Fruit fly (Drosophila melanogaster) whole organism, embryonic: ENCODE data around the gene mof.

Experiments
- ATbp ChIP-seq: fragments of 200-800 bp; sonication (Bioruptor generic); optimal IDR thresholded peaks from 2 replicates; lab custom pipeline; 2017; ENCODE audit warnings: missing biosample characterization, mild to moderate bottlenecking, missing genetic modification characterization, missing genetic modification reagents
- Atf6 ChIP-seq: fragments of 200-800 bp; sonication (Bioruptor generic); IDR thresholded peaks from 2 replicates; pipeline ENCODE4 v1.3.6; 2022; ENCODE audit warnings: missing biosample characterization, missing genetic modification characterization
- CG10959 ChIP-seq: fragments of 200-800 bp; sonication (Bioruptor generic); IDR thresholded peaks from 2 replicates; pipeline ENCODE4 v1.3.6; 2022; ENCODE audit warnings: missing biosample characterization, missing genetic modification characterization
- CG12071 ChIP-seq: fragments of 200-800 bp; sonication (Bioruptor generic); optimal IDR thresholded peaks from 3 replicates; lab custom pipeline; 2018; ENCODE audit warnings: missing biosample characterization, mild to moderate bottlenecking, missing genetic modification characterization
- CG12155 ChIP-seq: fragments of 200-800 bp; sonication (Bioruptor generic); optimal IDR thresholded peaks from 3 replicates; lab custom pipeline; 2016; ENCODE audit warnings: missing biosample characterization, missing genetic modification characterization
- CG13123 ChIP-seq: fragments of 200-800 bp; sonication (Bioruptor generic); optimal IDR thresholded peaks from 2 replicates; lab custom pipeline; 2016; ENCODE audit warnings: missing biosample characterization, missing genetic modification characterization
- CG14860 ChIP-seq: fragments of 200-800 bp; sonication (Bioruptor generic); IDR thresholded peaks from 3 replicates; pipeline ENCODE4 v1.3.6; 2022; ENCODE audit warnings: missing biosample characterization, missing genetic modification characterization; ENCODE audit not compliant: partially characterized antibody
- CG1647 ChIP-seq: fragments of 200-800 bp; sonication (Bioruptor generic); optimal IDR thresholded peaks from 3 replicates; lab custom pipeline; 2016; ENCODE audit warnings: missing biosample characterization, missing genetic modification characterization
- CG18011 ChIP-seq: fragments of 200-800 bp; sonication (Bioruptor generic); optimal IDR thresholded peaks from 2 replicates; lab custom pipeline; 2017; ENCODE audit warnings: missing biosample characterization, missing genetic modification characterization, mild to moderate bottlenecking, moderate library complexity, missing genotype
- CG18262 ChIP-seq: fragments of 200-800 bp; optimal IDR thresholded peaks from 3 replicates; lab custom pipeline; 2019; ENCODE audit warnings: missing biosample characterization, mild to moderate bottlenecking, missing genetic modification characterization, moderate library complexity
- CG18599 ChIP-seq: fragments of 200-800 bp; sonication (Bioruptor generic); optimal IDR thresholded peaks from 3 replicates; lab custom pipeline; 2017; ENCODE audit warnings: missing biosample characterization, missing genetic modification characterization, mild to moderate bottlenecking, moderate library complexity, missing genetic modification reagents
- CG31224 ChIP-seq: fragments of 200-800 bp; sonication (Bioruptor generic); IDR thresholded peaks from 2 replicates; pipeline ENCODE4 v1.3.6; 2022; ENCODE audit warnings: missing biosample characterization, missing genetic modification characterization
- CG32767 ChIP-seq: fragments of 200-800 bp; sonication (Bioruptor generic); IDR thresholded peaks from 2 replicates; pipeline ENCODE4 v1.3.6; 2022; ENCODE audit warnings: missing biosample characterization, missing genetic modification characterization
- CG33213 ChIP-seq: fragments of 200-800 bp; sonication (Bioruptor generic); optimal IDR thresholded peaks from 3 replicates; lab custom pipeline; 2016; ENCODE audit warnings: missing biosample characterization, missing genetic modification characterization
- CG34224 ChIP-seq: fragments of 200-800 bp; sonication (Bioruptor generic); IDR thresholded peaks from 3 replicates; pipeline ENCODE4 v1.3.6; 2022; ENCODE audit warnings: missing biosample characterization, missing genetic modification characterization; ENCODE audit not compliant: partially characterized antibody
- CG3847 ChIP-seq: fragments of 200-800 bp; sonication (Bioruptor generic); IDR thresholded peaks from 2 replicates; pipeline ENCODE4 v1.3.6; 2022; ENCODE audit warnings: missing biosample characterization, missing genetic modification characterization
- CG43689 ChIP-seq: fragments of 200-800 bp; sonication (Bioruptor generic); IDR thresholded peaks from 2 replicates; pipeline ENCODE4 v1.3.6; 2022; ENCODE audit warnings: missing biosample characterization, missing genetic modification characterization
- CG5245 ChIP-seq: fragments of 200-800 bp; sonication (Bioruptor generic); optimal IDR thresholded peaks from 3 replicates; lab custom pipeline; 2016; ENCODE audit warnings: missing biosample characterization, missing genetic modification characterization
- CG7963 ChIP-seq: fragments of 200-800 bp; sonication (Bioruptor generic); IDR thresholded peaks from 3 replicates; pipeline ENCODE4 v1.3.6; 2022; ENCODE audit warnings: missing biosample characterization, missing genetic modification characterization; ENCODE audit not compliant: partially characterized antibody
- Hey ChIP-seq: fragments of 200-800 bp; sonication (Bioruptor generic); optimal IDR thresholded peaks from 3 replicates; lab custom pipeline; 2018; ENCODE audit warnings: missing biosample characterization, mild to moderate bottlenecking, missing genetic modification characterization
- Meics ChIP-seq: fragments of 200-800 bp; sonication (Bioruptor generic); optimal IDR thresholded peaks from 2 replicates; lab custom pipeline; 2017; ENCODE audit warnings: missing biosample characterization, mild to moderate bottlenecking, missing genetic modification characterization
- NfI ChIP-seq: fragments of 200-800 bp; sonication (Bioruptor generic); optimal IDR thresholded peaks from 3 replicates; lab custom pipeline; 2018; ENCODE audit warnings: missing biosample characterization, mild to moderate bottlenecking, missing genetic modification characterization, moderate library complexity
- Poxn ChIP-seq: fragments of 200-800 bp; sonication (Bioruptor generic); IDR thresholded peaks from 2 replicates; pipeline ENCODE4 v1.3.6; 2022; ENCODE audit warnings: missing biosample characterization, missing genetic modification characterization
- Sox100B ChIP-seq: fragments of 200-800 bp; sonication (Bioruptor generic); optimal IDR thresholded peaks from 3 replicates; lab custom pipeline; 2018; ENCODE audit warnings: missing biosample characterization, mild to moderate bottlenecking, missing genetic modification characterization
- Sry-β ChIP-seq: fragments of 200-800 bp; sonication (Bioruptor generic); optimal IDR thresholded peaks from 2 replicates; lab custom pipeline; 2018; ENCODE audit warnings: missing biosample characterization, mild to moderate bottlenecking, missing genetic modification characterization, moderate library complexity
- al ChIP-seq: fragments of 200-800 bp; sonication (Bioruptor generic); IDR thresholded peaks from 2 replicates; pipeline ENCODE4 v1.3.6; 2022; ENCODE audit warnings: missing biosample characterization, missing genetic modification characterization
- ash1 ChIP-seq: fragments of 200-800 bp; sonication (Bioruptor generic); optimal IDR thresholded peaks from 2 replicates; lab custom pipeline; 2018; ENCODE audit warnings: missing biosample characterization, mild to moderate bottlenecking, missing genetic modification characterization
- bowl ChIP-seq: fragments of 200-800 bp; sonication (Bioruptor generic); IDR thresholded peaks from 2 replicates; pipeline ENCODE4 v1.3.6; 2022; ENCODE audit warnings: missing biosample characterization, missing genetic modification characterization
- cato ChIP-seq: fragments of 200-800 bp; sonication (Bioruptor generic); optimal IDR thresholded peaks from 2 replicates; lab custom pipeline; 2016; ENCODE audit warnings: missing biosample characterization, missing genetic modification characterization, borderline replicate concordance
- cwo ChIP-seq: fragments of 200-800 bp; sonication (Bioruptor generic); optimal IDR thresholded peaks from 3 replicates; lab custom pipeline; 2017; ENCODE audit warnings: missing biosample characterization, missing genetic modification characterization, mild to moderate bottlenecking, moderate library complexity, missing genetic modification reagents
- dati ChIP-seq: fragments of 200-800 bp; sonication (Bioruptor generic); IDR thresholded peaks from 2 replicates; pipeline ENCODE4 v1.3.6; 2022; ENCODE audit warnings: missing biosample characterization, missing genetic modification characterization
- disco-r ChIP-seq: fragments of 200-800 bp; sonication (Bioruptor generic); optimal IDR thresholded peaks from 2 replicates; lab custom pipeline; 2016; ENCODE audit warnings: missing biosample characterization, missing genetic modification characterization
- dmrt99B ChIP-seq: fragments of 200-800 bp; sonication (Bioruptor generic); optimal IDR thresholded peaks from 2 replicates; lab custom pipeline; 2018; ENCODE audit warnings: missing biosample characterization, mild to moderate bottlenecking, missing genetic modification characterization, moderate library complexity
- dysf ChIP-seq: fragments of 200-800 bp; sonication (Bioruptor generic); IDR thresholded peaks from 3 replicates; pipeline ENCODE4 v1.3.6; 2022; ENCODE audit warnings: missing biosample characterization, missing genetic modification characterization
- fd3F ChIP-seq: fragments of 200-800 bp; sonication (Bioruptor generic); optimal IDR thresholded peaks from 2 replicates; lab custom pipeline; 2018; ENCODE audit warnings: missing biosample characterization, mild to moderate bottlenecking, missing genetic modification characterization, moderate library complexity
- gcm2 ChIP-seq: fragments of 200-800 bp; sonication (Bioruptor generic); optimal IDR thresholded peaks from 2 replicates; lab custom pipeline; 2016; ENCODE audit warnings: missing biosample characterization, missing genetic modification characterization
- grn ChIP-seq: fragments of 200-800 bp; sonication (Bioruptor generic); optimal IDR thresholded peaks from 3 replicates; lab custom pipeline; 2017; ENCODE audit warnings: missing biosample characterization, missing genetic modification characterization
- hth ChIP-seq: fragments of >200 bp; optimal IDR thresholded peaks from 2 replicates; lab custom pipeline; 2017; ENCODE audit warnings: inconsistent platforms
- jumu ChIP-seq: fragments of 200-800 bp; sonication (Bioruptor generic); optimal IDR thresholded peaks from 3 replicates; lab custom pipeline; 2016; ENCODE audit warnings: missing biosample characterization, missing genetic modification characterization
- lab ChIP-seq: fragments of 200-800 bp; sonication (Bioruptor generic); optimal IDR thresholded peaks from 3 replicates; lab custom pipeline; 2017; ENCODE audit warnings: missing biosample characterization, missing genetic modification characterization, mild to moderate bottlenecking, moderate library complexity, missing genetic modification reagents
- luna ChIP-seq: fragments of 200-800 bp; sonication (Bioruptor generic); optimal IDR thresholded peaks from 2 replicates; lab custom pipeline; 2016; ENCODE audit warnings: missing biosample characterization, missing genetic modification characterization
- mirr ChIP-seq: fragments of 200-800 bp; sonication (Bioruptor generic); optimal IDR thresholded peaks from 3 replicates; lab custom pipeline; 2018; ENCODE audit warnings: missing biosample characterization, mild to moderate bottlenecking, missing genetic modification characterization
- nmo ChIP-seq: fragments of 200-800 bp; sonication (Bioruptor generic); optimal IDR thresholded peaks from 2 replicates; lab custom pipeline; 2018; ENCODE audit warnings: missing biosample characterization, mild to moderate bottlenecking, missing genetic modification characterization, moderate library complexity
- nom ChIP-seq: fragments of 200-800 bp; sonication (Bioruptor generic); optimal IDR thresholded peaks from 2 replicates; lab custom pipeline; 2017; ENCODE audit warnings: missing biosample characterization, missing genetic modification characterization, mild to moderate bottlenecking, moderate library complexity, missing genetic modification reagents
- pan ChIP-seq, 4 experiments: fragments of >200 bp in 3 of 4; fragments of 200-800 bp in 1 of 4; sonication (Bioruptor generic) in 1 of 4; optimal IDR thresholded peaks in 3 of 4; IDR thresholded peaks in 1 of 4; 2 replicates each; pipeline versions ENCODE4 v1.3.6 to Lab custom; 2017 to 2022; ENCODE audit warnings: missing biosample characterization in 2 of 4, missing genetic modification characterization in 2 of 4, mixed read lengths in 1 of 4
- pzg ChIP-seq: fragments of 200-800 bp; sonication (Bioruptor generic); optimal IDR thresholded peaks from 3 replicates; lab custom pipeline; 2018; ENCODE audit warnings: missing biosample characterization, mild to moderate bottlenecking, missing genetic modification characterization, moderate library complexity
- row ChIP-seq: fragments of 200-800 bp; sonication (Bioruptor generic); IDR thresholded peaks from 3 replicates; pipeline ENCODE4 v1.3.6; 2022; ENCODE audit warnings: missing biosample characterization, missing genetic modification characterization
- sima ChIP-seq: fragments of 200-800 bp; sonication (Bioruptor generic); optimal IDR thresholded peaks from 2 replicates; lab custom pipeline; 2016; ENCODE audit warnings: missing biosample characterization, missing genetic modification characterization
- slbo ChIP-seq: fragments of 200-800 bp; sonication (Bioruptor generic); IDR thresholded peaks from 2 replicates; pipeline ENCODE4 v1.3.6; 2022; ENCODE audit warnings: missing biosample characterization, missing genetic modification characterization
- tx ChIP-seq: fragments of 200-800 bp; sonication (Bioruptor generic); optimal IDR thresholded peaks from 2 replicates; lab custom pipeline; 2016; ENCODE audit warnings: missing biosample characterization, missing genetic modification characterization
- zfh1 ChIP-seq: fragments of 200-800 bp; sonication (Bioruptor generic); IDR thresholded peaks from 3 replicates; pipeline ENCODE4 v1.3.6; 2022; ENCODE audit warnings: missing biosample characterization, missing genetic modification characterization

mof gene

dm6 chrX:5852677-5853076, 24.0 kb downstream of the mof start (continued):
- TF ChIP-seq disco-r (no peak), luna (GFP tag; lab: Kevin White, UChicago) (no peak), CG7963 (GFP tag; lab: Robert Waterston, UW) (no peak), row (GFP tag; lab: Robert Waterston, UW) (peak; percentile 54), Hey (tag; lab: Kevin White, UChicago) (no peak), Atf6 (GFP tag; lab: Robert Waterston, UW) (no peak), hth (lab: Kevin White, UChicago) (no peak), CG18599 (peak; percentile 50), Poxn (GFP tag; lab: Robert Waterston, UW) (no peak), gcm2 (GFP tag; lab: Kevin White, UChicago) (no peak), bowl (GFP tag; lab: Robert Waterston, UW) (no peak), CG32767 (no peak), Sox100B (GFP tag; lab: Kevin White, UChicago) (no peak), CG13123 (GFP tag; lab: Kevin White, UChicago) (no peak), pzg (no peak), CG14860 (GFP tag; lab: Robert Waterston, UW) (no peak), CG33213 (GFP tag; lab: Kevin White, UChicago) (no peak), Meics (GFP tag; lab: Kevin White, UChicago) (peak; percentile 3), jumu (no peak), CG18262 (tag; lab: Kevin White, UChicago) (peak; percentile 5), CG5245 (GFP tag; lab: Kevin White, UChicago) (no peak), CG43689 (no peak), zfh1 (GFP tag; lab: Robert Waterston, UW) (peak; percentile 7; the same call in 1 of the 3 replicates), Sry-β (GFP tag; lab: Kevin White, UChicago) (no peak), al (GFP tag; lab: Robert Waterston, UW) (no peak), ATbp (GFP tag; lab: Kevin White, UChicago) (no peak), tx (GFP tag; lab: Kevin White, UChicago) (no peak), CG34224 (GFP tag; lab: Robert Waterston, UW) (no peak), mirr (no peak), CG12155 (GFP tag; lab: Kevin White, UChicago) (no peak), CG1647 (GFP tag; lab: Kevin White, UChicago) (no peak), sima (GFP tag; lab: Kevin White, UChicago) (no peak), CG12071 (no peak), slbo (GFP tag; lab: Robert Waterston, UW) (peak; percentile 38; the same call in 1 of the 2 replicates), nmo (no peak), CG31224 (GFP tag; lab: Robert Waterston, UW) (no peak), cato (no peak), dysf (GFP tag; lab: Robert Waterston, UW) (0 out of 3 replicates have a peak, but pooled peaks have one; percentile 32), lab (peak; percentile 48), dmrt99B (tag; lab: Kevin White, UChicago) (peak; percentile 41), grn (GFP tag; lab: Kevin White, UChicago) (no peak), cwo (GFP tag; lab: Kevin White, UChicago) (peak; percentile 16), ash1 (GFP tag; lab: Kevin White, UChicago) (no peak), NfI (GFP tag; lab: Kevin White, UChicago) (no peak), nom (GFP tag; lab: Kevin White, UChicago) (no peak), dati (no peak), pan (optimal IDR thresholded peaks at IDR 0.05; lab: Kevin White, UChicago) (no peak), pan (GFP tag; optimal IDR thresholded peaks at IDR 0.05 in 1 of 2, IDR thresholded peaks at IDR 0.05 in 1 of 2) (peak in 1 of 2 experiments; percentile 15), fd3F (no peak), CG10959 (0 out of 2 replicates have a peak, but pooled peaks have one; percentile 16), CG3847 (GFP tag; lab: Robert Waterston, UW) (peak; percentile 9; the same call in 1 of the 2 replicates), CG18011 (no peak)
